Worm (Caenorhabditis elegans) whole organism, late embryonic: Measurements from ENCODE around the gene Y41E3.8.

ENCODE experiments used
- F13H6.1 ChIP-seq: sonication (generic microtip); optimal IDR thresholded peaks from 2 replicates; lab custom pipeline; 2016; ENCODE audit warnings: missing genetic modification characterization, missing compliant biosample characterization
- ama-1 ChIP-seq: fragments of 150-350 bp; optimal IDR thresholded peaks from 2 replicates; lab custom pipeline; 2014
- ceh-19 ChIP-seq: fragments of 200-800 bp; sonication (Bioruptor generic); optimal IDR thresholded peaks from 2 replicates; lab custom pipeline; 2018; ENCODE audit warnings: mild to moderate bottlenecking, missing genetic modification characterization, missing compliant biosample characterization
- ceh-45 ChIP-seq: fragments of 200-800 bp; sonication (Bioruptor generic); IDR thresholded peaks from 2 replicates; pipeline ENCODE4 v1.3.6; 2022; ENCODE audit warnings: missing genetic modification reagents, missing genetic modification characterization, missing compliant biosample characterization
- dmd-4 ChIP-seq: sonication (generic microtip); optimal IDR thresholded peaks from 2 replicates; lab custom pipeline; 2016; ENCODE audit warnings: borderline replicate concordance, missing genetic modification characterization, missing compliant biosample characterization
- ets-4 ChIP-seq: sonication (generic microtip); optimal IDR thresholded peaks from 2 replicates; lab custom pipeline; 2016; ENCODE audit warnings: missing genetic modification characterization, missing compliant biosample characterization
- fkh-10 ChIP-seq: fragments of 150-350 bp; optimal IDR thresholded peaks from 2 replicates; lab custom pipeline; 2014; ENCODE audit warnings: missing biosample characterization, missing genetic modification reagents, missing genetic modification characterization
- nfya-1 ChIP-seq: sonication (generic microtip); optimal IDR thresholded peaks from 2 replicates; lab custom pipeline; 2017; ENCODE audit warnings: missing genetic modification characterization, mild to moderate bottlenecking, missing compliant biosample characterization, antibody characterized with exemption, moderate library complexity
- pag-3 ChIP-seq: sonication (generic microtip); optimal IDR thresholded peaks from 2 replicates; lab custom pipeline; 2016; ENCODE audit warnings: missing compliant biosample characterization, missing genetic modification characterization, borderline replicate concordance
- pros-1 ChIP-seq: fragments of 150-350 bp; optimal IDR thresholded peaks from 2 replicates; lab custom pipeline; 2014; ENCODE audit warnings: missing biosample characterization, missing genetic modification reagents, missing genetic modification characterization

DNA sequence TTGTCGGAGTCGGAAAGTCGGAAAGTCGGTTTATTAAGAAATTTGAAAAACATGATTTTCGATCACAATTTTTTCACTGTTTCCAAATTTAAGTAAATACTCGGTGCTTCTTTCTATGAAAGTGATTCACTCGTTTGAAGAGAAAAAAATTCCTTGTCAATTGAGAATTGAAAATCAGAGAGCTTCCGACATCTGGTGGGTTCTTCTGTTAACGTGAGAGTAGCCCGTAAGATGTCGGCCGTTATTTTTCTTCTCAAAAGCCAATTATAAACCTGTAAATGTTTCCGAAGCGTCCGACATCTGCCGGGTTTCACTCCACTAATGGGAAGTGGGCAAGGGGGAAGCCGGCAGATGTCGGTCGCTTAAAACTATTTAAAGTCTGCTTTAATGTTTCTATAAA is 43.8 kb downstream of the Y41E3.8 start:
- TF ChIP-seq F13H6.1 (tag; lab: Kevin White, UChicago) (no peak), ceh-19 (GFP tag; lab: Kevin White, UChicago) (no peak), ama-1 (lab: Kevin White, UChicago) (no peak), nfya-1 (tag; lab: Kevin White, UChicago) (no peak), ets-4 (no peak), dmd-4 (tag; lab: Kevin White, UChicago) (no peak), pag-3 (tag; lab: Kevin White, UChicago) (no peak), pros-1 (tag; lab: Kevin White, UChicago) (no peak), ceh-45 (GFP tag; lab: Robert Waterston, UW) (no peak), fkh-10 (no peak)
